Worm (Caenorhabditis elegans): Measurements from ENCODE around the gene hpo-34.
A peak's percentile ranks its signal among the peaks of the same experiment; 100 is the strongest.

hpo-34 gene

ce11 chrX:11482134-11482533 lies 36.7 kb downstream of the hpo-34 start (continued):
- TF ChIP-seq nhr-111 (GFP tag; optimal IDR thresholded peaks at IDR 0.05): no peak
- no peak; the same call in 1 of the 2 replicates for TF ChIP-seq set-16 (GFP tag; IDR thresholded peaks at IDR 0.05)
- TF ChIP-seq pqm-1 (tag; optimal IDR thresholded peaks at IDR 0.05): no peak
- no peak for TF ChIP-seq F49E8.2 (tag; optimal IDR thresholded peaks at IDR 0.05; ENCODE audit: borderline replicate concordance)
- TF ChIP-seq lin-13 (GFP tag; optimal IDR thresholded peaks at IDR 0.05): no peak
- no peak for TF ChIP-seq T20F7.1 (GFP tag; optimal IDR thresholded peaks at IDR 0.05)
- peak; percentile 50; the same call in 1 of the 2 replicates for TF ChIP-seq saeg-2 (GFP tag; IDR thresholded peaks at IDR 0.05)
- TF ChIP-seq D1046.2 (GFP tag; IDR thresholded peaks at IDR 0.05): no peak
- TF ChIP-seq hlh-11 (tag; optimal IDR thresholded peaks at IDR 0.05): no peak
- TF ChIP-seq hlh-30 (tag; optimal IDR thresholded peaks at IDR 0.05; ENCODE audit: insufficient read depth): peak; percentile 72
- TF ChIP-seq zfp-3 (GFP tag; conservative IDR thresholded peaks at IDR 0.05): no peak
- no peak for TF ChIP-seq nhr-237 (tag; optimal IDR thresholded peaks at IDR 0.05)
- no peak for TF ChIP-seq fkh-10 (GFP tag; optimal IDR thresholded peaks at IDR 0.05)
- no peak for TF ChIP-seq T26A8.4 (GFP tag; IDR thresholded peaks at IDR 0.05)
- no peak for TF ChIP-seq lin-29 (GFP tag; IDR thresholded peaks at IDR 0.05)
- TF ChIP-seq ZK546.5 (tag; optimal IDR thresholded peaks at IDR 0.05): no peak
- TF ChIP-seq duxl-1 (tag; optimal IDR thresholded peaks at IDR 0.05; ENCODE audit: poor library complexity): no peak
- TF ChIP-seq F37D6.2 (tag; optimal IDR thresholded peaks at IDR 0.05): no peak
- no peak for TF ChIP-seq skn-1 (tag; optimal IDR thresholded peaks at IDR 0.05)
- TF ChIP-seq snpc-4 (tag; optimal IDR thresholded peaks at IDR 0.05): no peak
- TF ChIP-seq lsy-2 (tag; optimal IDR thresholded peaks at IDR 0.05): peak in 1 of 2 experiments; percentile 53
- no peak for TF ChIP-seq egl-43 (GFP tag; IDR thresholded peaks at IDR 0.05)
- TF ChIP-seq aha-1 (tag): no peak
- no peak for TF ChIP-seq F44E2.7 (GFP tag; IDR thresholded peaks at IDR 0.05)
- no peak for TF ChIP-seq daf-12 (tag; optimal IDR thresholded peaks at IDR 0.05)
- no peak for TF ChIP-seq dmd-6 (GFP tag; IDR thresholded peaks at IDR 0.05)
- no peak for TF ChIP-seq gei-8 (GFP tag; optimal IDR thresholded peaks at IDR 0.05)
- no peak for TF ChIP-seq unc-130 (GFP tag; optimal IDR thresholded peaks at IDR 0.05)
- no peak for TF ChIP-seq nhr-77 (tag; optimal IDR thresholded peaks at IDR 0.05)
- no peak for TF ChIP-seq dmd-8 (GFP tag; IDR thresholded peaks at IDR 0.05)
- no peak for TF ChIP-seq pha-4 (GFP tag; IDR thresholded peaks at IDR 0.05)
- TF ChIP-seq pha-4 (tag; optimal IDR thresholded peaks at IDR 0.05): no peak
- peak; percentile 68 for TF ChIP-seq ces-1 (GFP tag; optimal IDR thresholded peaks at IDR 0.05)
- TF ChIP-seq unc-62 (GFP tag; optimal IDR thresholded peaks at IDR 0.05 in 1 of 2): peak in 1 of 2 experiments; percentile 98
- TF ChIP-seq unc-62 (tag; optimal IDR thresholded peaks at IDR 0.05): no peak
- no peak for TF ChIP-seq zip-2 (tag; optimal IDR thresholded peaks at IDR 0.05)
- no peak for TF ChIP-seq vab-7 (GFP tag; IDR thresholded peaks at IDR 0.05)

- TF ChIP-seq lin-15B (tag; optimal IDR thresholded peaks at IDR 0.05): no peak
- peak; percentile 6 for TF ChIP-seq nhr-28 (tag; optimal IDR thresholded peaks at IDR 0.05)
- no peak for TF ChIP-seq nhr-11 (tag; optimal IDR thresholded peaks at IDR 0.05)
- peak; percentile 40 for TF ChIP-seq hlh-11 (tag; optimal IDR thresholded peaks at IDR 0.05)
- TF ChIP-seq T20F7.1 (GFP tag; optimal IDR thresholded peaks at IDR 0.05): peak; percentile 38
- TF ChIP-seq daf-16 (GFP tag; optimal IDR thresholded peaks at IDR 0.05): no peak
- TF ChIP-seq daf-16 (tag; optimal IDR thresholded peaks at IDR 0.05): peak; percentile 21
- peak; percentile 58 for TF ChIP-seq nhr-77 (tag; optimal IDR thresholded peaks at IDR 0.05)
- peak; percentile 3; the same call in 1 of the 2 replicates for TF ChIP-seq tra-1 (GFP tag; IDR thresholded peaks at IDR 0.05)
- peak; percentile 27 for TF ChIP-seq mep-1 (tag; optimal IDR thresholded peaks at IDR 0.05)
- peak; percentile 23 for TF ChIP-seq hlh-30 (tag; optimal IDR thresholded peaks at IDR 0.05; ENCODE audit: insufficient read depth)
Observed at ce11 chrX:11481825-11482093, 37.1 kb downstream of the hpo-34 start.

Data from whole organism, L4 larva.